Fruit fly (Drosophila melanogaster) whole organism, embryonic: Measurements from ENCODE around the gene erm.

Source experiments
- Adf1 ChIP-seq: fragments of 200-800 bp; sonication (Bioruptor generic); IDR thresholded peaks from 2 replicates; pipeline ENCODE4 v1.3.6; 2022; ENCODE audit warnings: missing biosample characterization, missing genetic modification characterization
- Bdp1 ChIP-seq: fragments of 200-800 bp; sonication (Bioruptor generic); optimal IDR thresholded peaks from 3 replicates; lab custom pipeline; 2016; ENCODE audit warnings: missing biosample characterization, missing genetic modification characterization
- CG1024 ChIP-seq: fragments of 200-800 bp; sonication (Bioruptor generic); IDR thresholded peaks from 2 replicates; pipeline ENCODE4 v1.3.6; 2022; ENCODE audit warnings: missing biosample characterization, missing genetic modification characterization
- CG12071 ChIP-seq: fragments of 200-800 bp; sonication (Bioruptor generic); optimal IDR thresholded peaks from 3 replicates; lab custom pipeline; 2018; ENCODE audit warnings: missing biosample characterization, mild to moderate bottlenecking, missing genetic modification characterization
- CG12769 ChIP-seq: fragments of 200-800 bp; sonication (Bioruptor generic); optimal IDR thresholded peaks from 2 replicates; lab custom pipeline; 2019; ENCODE audit warnings: missing biosample characterization, mild to moderate bottlenecking, missing genetic modification characterization, moderate library complexity
- CG12942 ChIP-seq: fragments of 200-800 bp; sonication (Bioruptor generic); optimal IDR thresholded peaks from 3 replicates; lab custom pipeline; 2016; ENCODE audit warnings: missing biosample characterization, missing genetic modification characterization
- CG14860 ChIP-seq: fragments of 200-800 bp; sonication (Bioruptor generic); IDR thresholded peaks from 3 replicates; pipeline ENCODE4 v1.3.6; 2022; ENCODE audit warnings: missing biosample characterization, missing genetic modification characterization; ENCODE audit not compliant: partially characterized antibody
- CG2120 ChIP-seq: fragments of 200-800 bp; sonication (Bioruptor generic); optimal IDR thresholded peaks from 3 replicates; lab custom pipeline; 2016; ENCODE audit warnings: missing biosample characterization, missing genetic modification characterization
- CG3065 ChIP-seq: fragments of 200-800 bp; sonication (Bioruptor generic); optimal IDR thresholded peaks from 2 replicates; lab custom pipeline; 2016; ENCODE audit warnings: missing biosample characterization, missing genetic modification characterization
- CG33213 ChIP-seq: fragments of 200-800 bp; sonication (Bioruptor generic); optimal IDR thresholded peaks from 3 replicates; lab custom pipeline; 2016; ENCODE audit warnings: missing biosample characterization, missing genetic modification characterization
- CG6254 ChIP-seq: fragments of 200-800 bp; sonication (Bioruptor generic); optimal IDR thresholded peaks from 3 replicates; lab custom pipeline; 2017; ENCODE audit warnings: mild to moderate bottlenecking, missing biosample characterization, missing genetic modification reagents, missing genetic modification characterization
- CG8359 ChIP-seq: fragments of 200-800 bp; sonication (Bioruptor generic); optimal IDR thresholded peaks from 2 replicates; lab custom pipeline; 2017; ENCODE audit warnings: missing biosample characterization, mild to moderate bottlenecking, missing genetic modification characterization, borderline replicate concordance
- CG9797 ChIP-seq: fragments of 200-800 bp; sonication (Bioruptor generic); optimal IDR thresholded peaks from 3 replicates; lab custom pipeline; 2018; ENCODE audit warnings: missing biosample characterization, mild to moderate bottlenecking, missing genetic modification characterization
- CG9817 ChIP-seq: fragments of 200-800 bp; sonication (Bioruptor generic); optimal IDR thresholded peaks from 2 replicates; lab custom pipeline; 2018; ENCODE audit warnings: missing biosample characterization, mild to moderate bottlenecking, missing genetic modification characterization, moderate library complexity
- CHES-1-like ChIP-seq: fragments of 200-800 bp; sonication (Bioruptor generic); optimal IDR thresholded peaks from 2 replicates; lab custom pipeline; 2016; ENCODE audit warnings: missing biosample characterization, missing genetic modification characterization
- Dfd ChIP-seq, 2 experiments: fragments of >200 bp; optimal IDR thresholded peaks; 2 replicates each; lab custom pipeline; 2017; ENCODE audit warnings: missing biosample characterization in 2 of 2, missing genetic modification characterization in 2 of 2
- Dp ChIP-seq: fragments of 200-800 bp; sonication (Bioruptor generic); optimal IDR thresholded peaks from 2 replicates; lab custom pipeline; 2018; ENCODE audit warnings: missing biosample characterization, mild to moderate bottlenecking, missing genetic modification characterization, moderate library complexity
- Dref ChIP-seq: fragments of 200-800 bp; sonication (Bioruptor generic); IDR thresholded peaks from 2 replicates; pipeline ENCODE4 v1.3.6; 2022; ENCODE audit warnings: missing biosample characterization, missing genetic modification characterization
- E2f2 ChIP-seq: fragments of 200-800 bp; sonication (Bioruptor generic); IDR thresholded peaks from 2 replicates; pipeline ENCODE4 v1.3.6; 2022; ENCODE audit warnings: missing biosample characterization, missing genetic modification characterization
- H15 ChIP-seq: fragments of 200-800 bp; sonication (Bioruptor generic); IDR thresholded peaks from 3 replicates; pipeline ENCODE4 v1.3.6; 2022; ENCODE audit warnings: missing biosample characterization, missing genetic modification characterization
- HHEX ChIP-seq: fragments of 200-800 bp; sonication (Bioruptor generic); optimal IDR thresholded peaks from 3 replicates; lab custom pipeline; 2017; ENCODE audit warnings: missing biosample characterization, mild to moderate bottlenecking, missing genetic modification characterization, missing genetic modification reagents
- Hmr ChIP-seq: fragments of 200-800 bp; sonication (Bioruptor generic); optimal IDR thresholded peaks from 3 replicates; lab custom pipeline; 2017; ENCODE audit warnings: mild to moderate bottlenecking, missing biosample characterization, missing genetic modification reagents, missing genetic modification characterization
- MESR4 ChIP-seq: fragments of 200-800 bp; sonication (Bioruptor generic); optimal IDR thresholded peaks from 2 replicates; lab custom pipeline; 2018; ENCODE audit warnings: missing biosample characterization, mild to moderate bottlenecking, missing genetic modification characterization, moderate library complexity
- Nf-YC ChIP-seq: fragments of 200-800 bp; optimal IDR thresholded peaks from 3 replicates; lab custom pipeline; 2019; ENCODE audit warnings: missing biosample characterization, mild to moderate bottlenecking, missing genetic modification characterization, moderate library complexity
- Pdp1 ChIP-seq, 2 experiments: fragments of 200-800 bp; sonication (Bioruptor generic); optimal IDR thresholded peaks; 3 replicates each; lab custom pipeline; 2016; ENCODE audit warnings: missing biosample characterization in 2 of 2, missing genetic modification characterization in 2 of 2, mild to moderate bottlenecking in 1 of 2, moderate library complexity in 1 of 2
- Rx ChIP-seq: fragments of 200-800 bp; sonication (Bioruptor generic); IDR thresholded peaks from 2 replicates; pipeline ENCODE4 v1.3.6; 2022; ENCODE audit warnings: missing biosample characterization, missing genetic modification characterization
- Sin3A ChIP-seq: fragments of >200 bp; optimal IDR thresholded peaks from 2 replicates; lab custom pipeline; 2018
- ac ChIP-seq: fragments of 200-800 bp; sonication (Bioruptor generic); optimal IDR thresholded peaks from 3 replicates; lab custom pipeline; 2017; ENCODE audit warnings: missing biosample characterization, mild to moderate bottlenecking, missing genetic modification characterization
- az2 ChIP-seq: fragments of 200-800 bp; sonication (Bioruptor generic); optimal IDR thresholded peaks from 3 replicates; lab custom pipeline; 2016; ENCODE audit warnings: missing biosample characterization, missing genetic modification characterization
- crol ChIP-seq: fragments of 200-800 bp; sonication (Bioruptor generic); IDR thresholded peaks from 2 replicates; pipeline ENCODE4 v1.3.6; 2022; ENCODE audit warnings: missing biosample characterization, missing genetic modification characterization
- dan ChIP-seq: fragments of 200-800 bp; sonication (Bioruptor generic); IDR thresholded peaks from 2 replicates; pipeline ENCODE4 v1.3.6; 2022; ENCODE audit warnings: missing biosample characterization, missing genetic modification characterization
- danr ChIP-seq: fragments of 200-800 bp; sonication (Bioruptor generic); IDR thresholded peaks from 2 replicates; pipeline ENCODE4 v1.3.6; 2022; ENCODE audit warnings: missing biosample characterization, missing genetic modification characterization
- dysf ChIP-seq: fragments of 200-800 bp; sonication (Bioruptor generic); IDR thresholded peaks from 3 replicates; pipeline ENCODE4 v1.3.6; 2022; ENCODE audit warnings: missing biosample characterization, missing genetic modification characterization
- fu2 ChIP-seq: fragments of 200-800 bp; sonication (Bioruptor generic); optimal IDR thresholded peaks from 2 replicates; lab custom pipeline; 2016; ENCODE audit warnings: missing biosample characterization, missing genetic modification characterization
- grn ChIP-seq: fragments of 200-800 bp; sonication (Bioruptor generic); optimal IDR thresholded peaks from 3 replicates; lab custom pipeline; 2017; ENCODE audit warnings: missing biosample characterization, missing genetic modification characterization
- hb ChIP-seq: fragments of 200-800 bp; sonication (Bioruptor generic); IDR thresholded peaks from 3 replicates; pipeline ENCODE4 v1.3.6; 2022; ENCODE audit warnings: missing biosample characterization, missing genetic modification characterization; ENCODE audit not compliant: partially characterized antibody
- insv ChIP-seq, 2 experiments: fragments of 200-800 bp; sonication (Bioruptor generic); optimal IDR thresholded peaks; 3 replicates each; lab custom pipeline; 2016 to 2018; ENCODE audit warnings: missing biosample characterization in 2 of 2, missing genetic modification characterization in 2 of 2
- jumu ChIP-seq: fragments of 200-800 bp; sonication (Bioruptor generic); optimal IDR thresholded peaks from 3 replicates; lab custom pipeline; 2016; ENCODE audit warnings: missing biosample characterization, missing genetic modification characterization
- lilli ChIP-seq: fragments of 200-800 bp; sonication (Bioruptor generic); optimal IDR thresholded peaks from 3 replicates; lab custom pipeline; 2016; ENCODE audit warnings: missing biosample characterization, missing genetic modification characterization
- mam ChIP-seq: fragments of 200-800 bp; sonication (Bioruptor generic); optimal IDR thresholded peaks from 3 replicates; lab custom pipeline; 2016; ENCODE audit warnings: missing biosample characterization, missing genetic modification characterization
- mirr ChIP-seq: fragments of 200-800 bp; sonication (Bioruptor generic); optimal IDR thresholded peaks from 3 replicates; lab custom pipeline; 2018; ENCODE audit warnings: missing biosample characterization, mild to moderate bottlenecking, missing genetic modification characterization
- nau ChIP-seq: fragments of 200-800 bp; sonication (Bioruptor generic); optimal IDR thresholded peaks from 3 replicates; lab custom pipeline; 2017; ENCODE audit warnings: missing biosample characterization, mild to moderate bottlenecking, missing genetic modification characterization, missing genetic modification reagents
- oc ChIP-seq: fragments of 200-800 bp; sonication (Bioruptor generic); optimal IDR thresholded peaks from 2 replicates; lab custom pipeline; 2018; ENCODE audit warnings: missing biosample characterization, mild to moderate bottlenecking, missing genetic modification characterization, moderate library complexity
- pb ChIP-seq: fragments of 200-800 bp; sonication (Bioruptor generic); optimal IDR thresholded peaks from 3 replicates; lab custom pipeline; 2016; ENCODE audit warnings: missing biosample characterization, missing genetic modification characterization
- shn ChIP-seq: fragments of 200-800 bp; sonication (Bioruptor generic); optimal IDR thresholded peaks from 3 replicates; lab custom pipeline; 2016; ENCODE audit warnings: missing biosample characterization, missing genetic modification characterization
- sob ChIP-seq: fragments of 200-800 bp; sonication (Bioruptor generic); IDR thresholded peaks from 2 replicates; pipeline ENCODE4 v1.3.6; 2022; ENCODE audit warnings: missing biosample characterization, missing genetic modification characterization
- sr ChIP-seq: fragments of 200-800 bp; sonication (Bioruptor generic); IDR thresholded peaks from 3 replicates; pipeline ENCODE4 v1.3.6; 2022; ENCODE audit warnings: missing biosample characterization, missing genetic modification characterization
- zfh2 ChIP-seq: fragments of 200-800 bp; sonication (Bioruptor generic); optimal IDR thresholded peaks from 2 replicates; lab custom pipeline; 2016; ENCODE audit warnings: missing biosample characterization, missing genetic modification characterization

The erm gene

DNA sequence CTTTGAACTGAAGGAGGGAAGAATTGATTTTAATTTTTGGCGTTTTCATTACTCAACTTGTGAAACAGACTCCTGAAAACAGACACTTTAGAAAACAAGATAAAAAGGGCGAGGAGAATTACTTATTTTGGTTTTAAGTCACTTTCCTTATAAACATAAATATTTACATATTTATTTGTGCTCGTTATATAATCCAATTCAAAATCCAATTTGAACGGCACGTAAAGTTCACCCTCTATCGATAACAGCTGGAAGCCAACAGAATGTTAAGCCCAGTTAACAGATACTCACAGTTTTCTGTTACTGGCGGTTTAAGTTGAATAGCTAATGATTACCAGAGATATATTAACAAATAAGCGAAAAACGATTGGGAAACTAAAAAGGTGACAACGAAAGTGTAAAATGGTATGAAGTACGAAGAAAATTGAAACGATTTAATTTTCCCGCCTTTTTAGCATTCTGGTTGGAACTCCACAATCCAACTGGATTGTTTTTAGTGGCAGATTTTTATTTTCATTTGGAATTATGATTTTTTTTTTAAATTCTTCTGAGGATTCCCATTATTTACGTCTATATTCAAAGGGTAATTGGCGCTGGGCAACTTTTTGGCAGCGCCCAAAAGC is 9.1 kb upstream of the erm start:
- TF ChIP-seq Pdp1 (GFP tag; optimal IDR thresholded peaks at IDR 0.05; lab: Kevin White, UChicago) (peak in 1 of 2 experiments; percentile 94), H15 (GFP tag; lab: Robert Waterston, UW) (no peak), sr (GFP tag; lab: Robert Waterston, UW) (no peak), mam (GFP tag; lab: Kevin White, UChicago) (no peak), ac (GFP tag; lab: Kevin White, UChicago) (no peak), mirr (GFP tag; lab: Kevin White, UChicago) (no peak), Nf-YC (tag; lab: Kevin White, UChicago) (no peak), Bdp1 (GFP tag; lab: Kevin White, UChicago) (no peak), Dref (0 out of 2 replicates have a peak, but pooled peaks have one; percentile 21), CG9817 (tag; lab: Kevin White, UChicago) (no peak), E2f2 (GFP tag; lab: Robert Waterston, UW) (peak; percentile 43; the same call in 1 of the 2 replicates), insv (GFP tag; optimal IDR thresholded peaks at IDR 0.05; lab: Kevin White, UChicago) (peak; percentile 93 to 97), zfh2 (GFP tag; lab: Kevin White, UChicago) (no peak), Dp (GFP tag; lab: Kevin White, UChicago) (peak; percentile 23), MESR4 (GFP tag; lab: Kevin White, UChicago) (no peak)

- TF ChIP-seq fu2: no peak
- TF ChIP-seq Dfd (GFP tag; optimal IDR thresholded peaks at IDR 0.05; lab: Kevin White, UChicago): peak in 1 of 2 experiments; percentile 26
- TF ChIP-seq, all 482 proteins: peak for 1
Measured at dm6 chr2L:1975473-1975872, 5.3 kb upstream of the erm start.

- no peak for TF ChIP-seq CG3065
- no peak for TF ChIP-seq jumu (GFP tag; lab: Kevin White, UChicago)
- peak; percentile 43 for TF ChIP-seq Hmr
- TF ChIP-seq CG1024: no peak
- no peak for TF ChIP-seq danr (GFP tag; lab: Robert Waterston, UW)
- peak; percentile 69 for TF ChIP-seq Sin3A (lab: Kevin White, UChicago)
- no peak for TF ChIP-seq oc (tag; lab: Kevin White, UChicago)
- TF ChIP-seq CG12071 (GFP tag; lab: Kevin White, UChicago): no peak
- no peak for TF ChIP-seq CG8359 (GFP tag; lab: Kevin White, UChicago)
- peak; percentile 7 for TF ChIP-seq lilli (GFP tag; lab: Kevin White, UChicago)
- TF ChIP-seq CG14860 (GFP tag; lab: Robert Waterston, UW): peak; percentile 68
- no peak for TF ChIP-seq CG6254
- no peak for TF ChIP-seq az2 (GFP tag; lab: Kevin White, UChicago)
- TF ChIP-seq shn (GFP tag; lab: Kevin White, UChicago): no peak
- TF ChIP-seq CG12769: no peak
- TF ChIP-seq CHES-1-like (GFP tag; lab: Kevin White, UChicago): peak; percentile 32
- TF ChIP-seq CG9817 (tag; lab: Kevin White, UChicago): no peak
- no peak for TF ChIP-seq grn
- no peak for TF ChIP-seq Rx (GFP tag; lab: Robert Waterston, UW)
- peak; percentile 86 for TF ChIP-seq hb (GFP tag; lab: Robert Waterston, UW)
- no peak for TF ChIP-seq CG9797 (GFP tag; lab: Kevin White, UChicago)
- no peak for TF ChIP-seq sob (GFP tag; lab: Robert Waterston, UW)
- no peak for TF ChIP-seq Adf1 (GFP tag; lab: Robert Waterston, UW)
- TF ChIP-seq dan (GFP tag; lab: Robert Waterston, UW): no peak
- TF ChIP-seq HHEX: no peak
- TF ChIP-seq CG2120 (GFP tag; lab: Kevin White, UChicago): peak; percentile 52
- TF ChIP-seq CG33213 (GFP tag; lab: Kevin White, UChicago): peak; percentile 11
- TF ChIP-seq nau: no peak
- TF ChIP-seq CG12942 (GFP tag; lab: Kevin White, UChicago): no peak
- no peak for TF ChIP-seq dysf (GFP tag; lab: Robert Waterston, UW)
- no peak for TF ChIP-seq pb (GFP tag; lab: Kevin White, UChicago)
- no peak for TF ChIP-seq crol (GFP tag; lab: Robert Waterston, UW)
Measured at dm6 chr2L:1973957-1974356, 3.8 kb upstream of the erm start, which contains the start of gene Der-1. Gene Der-1 (plus strand): TSS chr2L:1973957.
